Fruit fly (Drosophila melanogaster) Kc167 (cell line): Measurements from ENCODE around the gene Dhc62B.

Experiments
- Myc ChIP-seq: fragments of >200 bp; optimal IDR thresholded peaks from 2 replicates; lab custom pipeline; 2017; ENCODE audit warnings: missing external identifiers
- Sin3A ChIP-seq: fragments of >200 bp; optimal IDR thresholded peaks from 2 replicates; lab custom pipeline; 2018; ENCODE audit warnings: missing external identifiers
- h ChIP-seq: fragments of >200 bp; optimal IDR thresholded peaks from 3 replicates; lab custom pipeline; 2018; ENCODE audit warnings: missing external identifiers
- insv ChIP-seq: fragments of >200 bp; optimal IDR thresholded peaks from 3 replicates; lab custom pipeline; 2018; ENCODE audit warnings: missing external identifiers
- psq ChIP-seq: fragments of >200 bp; optimal IDR thresholded peaks from 2 replicates; lab custom pipeline; 2017; ENCODE audit warnings: missing external identifiers
- ttk ChIP-seq: sonication (Bioruptor generic); optimal IDR thresholded peaks from 2 replicates; lab custom pipeline; 2017; ENCODE audit warnings: missing external identifiers

Dhc62B gene

DNA sequence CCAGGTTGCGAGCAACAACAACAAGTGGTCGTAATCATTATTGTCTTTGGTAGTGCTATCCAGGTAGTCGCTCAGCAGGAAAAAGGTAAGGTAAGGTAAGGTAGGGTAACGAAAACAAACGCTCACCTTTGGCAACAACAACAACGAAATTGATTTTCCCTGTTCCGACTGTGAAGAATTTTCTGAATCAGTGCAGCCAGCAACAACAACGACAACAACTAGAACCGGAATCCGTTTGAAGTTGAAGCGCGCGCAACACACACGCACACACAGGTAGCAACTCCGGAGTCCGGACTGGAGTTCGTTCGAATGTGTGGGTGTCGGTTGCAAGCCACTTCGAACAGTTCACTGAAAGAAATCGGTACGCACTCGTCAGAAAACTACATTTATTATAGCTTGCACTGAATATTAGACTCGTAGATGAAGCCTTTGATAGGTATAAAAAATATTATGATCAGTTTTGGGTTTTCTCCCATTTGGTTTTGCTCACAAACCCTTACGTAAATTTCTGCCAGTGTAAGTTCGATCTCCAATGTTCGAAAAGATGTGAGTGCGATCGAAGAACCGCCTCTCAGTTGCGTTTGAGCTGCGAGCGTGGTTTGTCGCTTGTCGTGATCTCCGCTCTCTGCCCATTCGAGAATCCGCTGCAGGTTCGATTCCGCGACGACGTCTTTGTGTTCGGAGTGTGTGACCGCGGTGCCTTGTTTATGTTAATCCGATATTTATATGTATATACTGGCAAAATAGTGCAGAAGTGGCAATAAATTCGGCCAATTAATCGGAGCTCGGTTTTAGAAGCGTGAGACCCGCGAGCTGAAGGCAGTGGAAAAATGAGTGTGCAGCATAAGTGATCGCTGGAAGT, 25.0 kb downstream of the Dhc62B start, which contains the start of gene CG13921:
Gene CG13921 (plus strand): TSS at position 570 of the 862 bp plus-strand sequence.
- TF ChIP-seq h (lab: Kevin White, UChicago) (no peak), Sin3A (no peak), insv (no peak), Myc (lab: Kevin White, UChicago) (no peak), psq (no peak), ttk (no peak)

DNA sequence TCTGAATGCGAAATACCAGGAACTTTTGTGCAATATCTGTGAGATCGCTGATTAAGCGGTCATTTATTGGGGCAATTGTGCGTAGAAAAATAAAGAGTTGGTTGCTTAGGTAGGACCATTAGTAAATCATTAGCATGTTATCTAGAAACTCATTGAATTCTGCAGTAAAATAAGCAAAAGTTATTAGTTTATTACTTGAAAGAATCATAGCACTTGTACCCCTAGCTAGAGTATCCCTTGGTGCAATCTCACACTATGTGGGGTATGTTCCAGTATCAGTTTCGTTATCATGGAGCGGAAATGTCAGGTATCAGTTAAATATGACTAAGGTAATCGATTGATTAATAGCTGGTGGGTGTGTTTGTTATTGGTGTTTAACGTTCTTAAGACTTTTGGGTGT, 26.1 kb downstream of the Dhc62B start:
- no peak for TF ChIP-seq Sin3A
- TF ChIP-seq insv = no peak
- TF ChIP-seq ttk = no peak
- no peak for TF ChIP-seq psq
- TF ChIP-seq h (lab: Kevin White, UChicago) = no peak

DNA sequence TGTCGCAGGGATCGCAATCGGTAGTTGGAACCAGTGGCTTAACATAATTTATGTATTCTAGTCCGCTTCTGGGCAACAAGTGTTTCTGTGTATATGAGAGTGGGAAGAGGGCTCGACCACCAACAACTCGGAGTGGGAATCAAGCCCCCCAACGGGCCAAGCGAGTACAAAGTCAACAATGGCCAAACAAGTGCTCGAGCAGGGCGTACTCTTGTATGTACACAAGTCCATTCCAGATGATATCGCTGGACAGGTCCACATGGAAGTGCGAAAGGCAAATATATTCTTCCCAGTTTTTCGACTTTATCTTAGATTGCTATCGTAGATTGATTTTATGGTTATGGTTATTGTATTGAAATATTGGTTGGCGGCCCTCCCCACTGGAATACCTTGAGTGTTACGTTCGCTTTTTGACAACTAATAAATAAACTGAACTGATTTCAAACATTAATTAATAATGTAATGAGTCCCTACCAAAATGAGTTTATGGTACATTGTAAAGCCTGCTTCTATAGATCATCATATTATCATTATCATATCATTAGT, 28.9 kb downstream of the Dhc62B start:
- no peak for TF ChIP-seq ttk
- no peak for TF ChIP-seq insv
- no peak for TF ChIP-seq psq

DNA sequence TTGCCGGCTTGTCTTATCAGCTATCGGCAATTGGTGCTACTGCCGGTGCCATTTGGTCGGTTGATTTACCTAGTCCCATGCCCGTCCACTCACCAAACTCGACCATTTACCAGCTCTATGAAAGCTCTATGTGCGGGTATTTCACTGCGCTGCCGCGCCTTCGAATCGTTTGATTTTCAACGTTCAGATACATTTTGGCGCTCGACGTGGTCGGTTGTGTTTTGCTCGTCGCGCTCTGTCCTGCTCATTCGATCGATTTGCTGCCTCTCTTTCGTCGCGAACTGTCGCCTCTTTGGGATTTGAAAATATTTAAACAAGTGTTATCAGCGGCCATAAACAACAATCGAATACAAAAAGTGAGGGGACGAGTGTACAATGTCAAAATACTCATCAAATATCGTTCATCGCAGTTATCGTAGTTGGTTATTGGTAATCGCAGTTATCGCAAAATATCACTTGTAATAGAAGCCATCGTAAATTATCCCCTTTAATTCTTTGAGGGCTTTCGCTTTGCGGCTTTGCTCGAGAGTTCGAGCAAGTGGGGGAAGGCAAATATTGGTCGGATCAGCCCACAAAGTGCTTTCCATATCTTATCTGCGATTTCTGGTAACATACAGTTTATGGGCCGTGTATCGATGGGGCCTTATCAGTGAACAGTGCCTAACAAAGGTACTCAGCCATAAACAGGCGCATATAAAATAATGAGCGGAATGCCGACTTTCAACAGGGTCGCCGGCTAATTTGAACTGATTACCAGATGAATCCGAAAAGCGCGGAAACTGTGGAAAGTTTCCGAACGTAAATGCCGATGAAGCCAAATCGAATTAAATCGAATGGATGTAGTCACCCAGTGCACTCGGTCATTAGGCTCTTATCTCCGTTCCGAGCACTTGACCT, 29.7 kb downstream of the Dhc62B start:
- TF ChIP-seq Sin3A = no peak

DNA sequence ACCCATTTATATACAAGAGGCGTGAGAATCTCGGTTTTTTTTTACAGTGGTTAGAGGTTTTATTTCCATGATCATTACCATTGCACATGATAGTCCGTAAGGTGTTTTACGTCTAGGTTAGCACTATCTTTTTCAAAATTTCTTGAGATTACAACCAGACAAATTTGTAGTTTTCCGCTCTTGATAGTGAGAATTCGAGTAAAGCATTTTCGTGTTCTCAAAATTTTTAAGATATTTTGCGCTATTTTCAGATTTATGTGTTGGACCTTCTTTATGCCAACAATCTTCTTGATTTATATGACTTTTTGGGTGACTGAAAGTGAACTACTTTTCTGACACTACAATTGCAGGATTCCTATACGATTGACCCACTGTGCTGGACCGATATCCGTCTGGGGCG, 30.5 kb downstream of the Dhc62B start:
- no peak for TF ChIP-seq Sin3A
- TF ChIP-seq psq = no peak
- no peak for TF ChIP-seq h (lab: Kevin White, UChicago)
- no peak for TF ChIP-seq Myc (lab: Kevin White, UChicago)
- no peak for TF ChIP-seq ttk
- TF ChIP-seq insv = no peak

DNA sequence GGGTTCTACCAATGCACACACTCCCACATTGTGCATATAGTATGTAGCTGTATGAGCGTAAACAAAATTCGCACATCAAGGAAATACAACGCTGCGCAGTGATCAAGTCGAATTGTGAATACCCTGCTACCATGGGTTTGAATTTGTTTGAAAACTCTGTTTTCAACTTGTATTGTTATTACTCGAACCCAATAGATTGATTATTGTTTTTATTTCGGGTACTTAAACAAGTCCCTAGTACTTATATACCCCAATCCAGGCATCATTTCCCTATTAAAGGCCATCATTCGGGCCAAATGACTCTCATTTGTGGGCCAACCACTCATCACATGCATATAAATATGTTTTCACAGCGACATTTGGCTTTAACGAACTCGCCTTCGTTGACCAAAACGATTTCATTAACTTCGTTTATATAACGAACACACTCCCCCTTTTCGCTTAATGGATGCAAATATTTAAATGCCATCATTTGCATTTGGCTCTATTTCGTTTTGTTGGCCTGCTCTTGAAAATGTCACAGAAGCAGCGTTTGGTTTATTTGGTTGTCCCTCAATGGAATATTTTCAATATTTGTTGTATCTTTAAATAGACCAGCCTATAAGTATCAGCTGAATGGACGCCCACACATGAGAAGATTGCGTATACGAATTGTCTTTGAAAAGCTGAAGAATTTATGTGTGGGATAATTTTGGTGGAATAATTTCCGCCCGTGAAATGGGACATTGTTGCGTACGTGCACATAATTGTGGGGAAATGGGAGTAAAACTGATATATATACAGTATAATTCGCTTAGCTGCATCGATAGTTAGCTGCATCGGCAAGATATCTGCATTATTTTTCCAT, 31.2 kb downstream of the Dhc62B start:
- TF ChIP-seq insv (no peak), Myc (lab: Kevin White, UChicago) (no peak), psq (no peak)

DNA sequence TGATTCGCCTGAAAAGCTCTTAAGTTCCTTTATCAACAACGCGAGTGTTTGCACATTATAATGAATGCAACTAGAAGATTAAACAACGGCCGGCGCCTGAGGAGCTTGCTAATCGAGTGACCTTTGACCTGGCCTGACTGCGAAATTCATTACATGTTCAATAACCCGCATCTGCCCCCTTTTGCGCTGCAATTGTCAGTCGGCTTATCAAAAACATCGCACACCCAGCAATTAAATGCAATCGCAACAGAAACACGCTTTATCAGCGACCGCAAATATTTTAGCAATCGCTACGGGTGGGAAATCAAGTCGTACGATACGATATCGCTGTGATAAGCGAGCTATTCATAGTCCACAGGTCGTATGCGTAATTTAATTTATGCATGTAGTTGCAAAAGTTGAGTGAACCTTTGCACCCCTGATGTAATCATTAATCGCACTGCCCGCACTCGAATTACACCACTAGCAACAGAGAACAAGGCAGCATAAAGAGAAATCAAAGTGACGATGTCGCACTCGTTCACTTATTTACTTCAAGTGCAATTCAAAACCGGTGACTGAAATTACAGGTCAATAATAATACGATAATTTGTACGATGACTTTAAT, 31.9 kb downstream of the Dhc62B start:
- no peak for TF ChIP-seq psq
- TF ChIP-seq h (lab: Kevin White, UChicago) = no peak
- TF ChIP-seq insv = no peak
- no peak for TF ChIP-seq Sin3A
- TF ChIP-seq ttk = no peak
- no peak for TF ChIP-seq Myc (lab: Kevin White, UChicago)

DNA sequence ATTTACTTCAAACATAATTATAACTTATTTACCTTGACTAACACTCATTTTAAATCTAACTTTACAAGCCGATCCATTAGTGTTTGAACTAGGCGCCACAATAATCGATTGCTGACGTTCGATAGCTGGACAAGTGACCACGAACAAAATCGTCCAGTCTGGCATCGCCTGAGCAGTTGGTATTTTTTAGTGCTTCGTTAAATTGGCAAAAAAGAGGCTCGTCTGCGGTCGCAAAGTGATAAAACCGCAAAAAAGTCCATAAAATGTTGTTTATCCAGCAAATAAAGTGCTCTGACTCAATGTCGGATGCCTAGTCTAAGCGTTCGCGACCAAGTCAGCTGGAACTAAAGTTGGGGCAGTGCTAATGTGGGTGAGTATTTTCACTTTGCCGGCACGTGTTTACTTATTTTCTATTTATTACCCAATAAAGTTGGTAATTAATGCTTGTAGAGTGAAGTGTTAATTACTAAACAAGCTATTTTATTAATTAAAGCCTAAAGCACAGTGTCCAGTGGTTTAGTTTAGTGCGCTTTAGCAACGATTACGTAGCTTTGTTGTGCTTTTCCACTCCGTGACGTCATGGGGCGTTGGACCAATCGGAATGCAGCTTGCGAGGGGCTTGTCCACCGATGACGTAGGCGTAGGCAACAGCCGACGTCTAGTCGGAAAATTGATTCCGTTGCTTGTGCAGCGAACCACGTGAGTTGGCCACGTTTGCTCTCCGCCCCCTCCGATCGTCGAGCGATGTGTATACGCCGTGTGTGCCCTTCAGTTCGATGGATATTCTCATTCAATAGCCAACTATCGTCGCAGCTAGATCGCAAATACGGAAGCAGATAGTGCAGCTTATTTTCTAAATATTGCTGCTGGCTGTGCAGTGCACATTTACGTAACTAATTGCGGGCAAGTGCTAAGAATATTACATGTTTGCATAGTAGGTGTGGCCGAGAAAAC, 32.9 kb downstream of the Dhc62B start, which contains the start of gene Gk2:
Gene Gk2 (plus strand): TSS at position 33 of the 954 bp plus-strand sequence.
- TF ChIP-seq h (lab: Kevin White, UChicago) (no peak), ttk (no peak), Myc (lab: Kevin White, UChicago) (no peak), insv (no peak), Sin3A (no peak), psq (no peak)

DNA sequence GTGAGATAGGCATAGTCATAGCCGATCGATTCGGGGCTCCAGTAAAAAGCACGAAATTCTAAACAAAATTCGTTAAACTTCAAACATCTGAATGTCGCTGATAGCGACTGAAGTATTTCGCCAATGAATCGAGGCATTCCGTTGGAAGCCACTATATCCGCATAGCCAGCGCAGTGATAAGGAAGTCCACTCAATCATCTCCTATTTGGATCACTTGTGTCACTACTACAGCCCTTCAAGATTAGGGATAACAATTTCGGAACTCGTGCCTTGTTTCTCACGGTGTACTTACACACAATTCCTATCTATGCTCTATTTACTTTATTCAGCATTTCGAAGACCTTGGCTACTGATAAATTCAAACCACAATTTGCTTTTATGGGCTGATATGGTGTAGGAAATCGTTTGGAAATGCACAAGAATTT, 33.6 kb downstream of the Dhc62B start, which contains the start of gene PIG-Wb:
Gene PIG-Wb (minus strand): TSS at position 209 of the 425 bp plus-strand sequence.
- TF ChIP-seq h (lab: Kevin White, UChicago) = no peak
- TF ChIP-seq insv = no peak
- no peak for TF ChIP-seq Sin3A
- TF ChIP-seq Myc (lab: Kevin White, UChicago) = no peak
- no peak for TF ChIP-seq ttk

DNA sequence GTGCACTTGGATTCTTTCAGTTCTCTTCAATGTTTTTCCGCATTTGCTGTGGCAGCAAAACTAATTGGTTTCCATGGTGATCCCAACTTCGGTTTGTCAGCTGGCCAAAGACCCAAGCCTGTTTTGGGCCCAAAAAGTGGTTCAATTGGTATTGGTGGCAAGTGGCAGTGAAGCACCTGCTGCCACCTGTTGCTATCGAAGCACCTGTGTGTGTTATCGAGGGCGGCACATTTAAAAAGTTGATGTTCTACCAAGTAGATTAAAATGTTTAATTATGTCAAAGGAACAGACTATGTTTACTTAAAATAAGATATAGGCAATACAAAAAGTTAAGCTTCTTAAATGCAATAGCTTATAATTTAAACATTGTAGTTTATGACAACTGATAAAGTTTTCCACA, 36.0 kb downstream of the Dhc62B start, which contains the start of gene Oseg4:
Gene Oseg4 (minus strand): TSS at position 165 of the 400 bp plus-strand sequence.
- TF ChIP-seq ttk (no peak), h (lab: Kevin White, UChicago) (no peak), Sin3A (no peak), Myc (lab: Kevin White, UChicago) (no peak), insv (no peak), psq (no peak)

DNA sequence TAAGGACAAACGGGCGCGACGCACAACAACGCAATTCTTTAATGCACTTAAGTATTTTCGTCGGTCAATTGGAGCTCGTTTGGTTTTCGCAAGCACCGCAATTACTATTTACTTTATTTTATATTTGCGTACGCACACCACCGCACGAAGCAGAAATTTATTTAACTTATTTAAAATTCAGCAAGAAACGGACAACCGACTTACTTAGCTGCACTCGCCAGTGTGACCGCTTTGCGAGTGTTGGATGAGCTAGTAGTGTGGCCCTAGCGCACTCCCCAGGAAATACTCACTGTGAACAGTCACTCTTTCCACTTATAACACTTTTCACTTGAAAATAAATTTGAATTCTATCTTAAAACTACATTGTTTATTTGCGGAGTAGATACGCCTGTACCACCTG, 40.7 kb downstream of the Dhc62B start, which contains the start of gene drpr:
Gene drpr (minus strand): TSS at position 235 of the 400 bp plus-strand sequence.
- no peak for TF ChIP-seq h (lab: Kevin White, UChicago)
- TF ChIP-seq insv = no peak
- TF ChIP-seq psq = no peak
- no peak for TF ChIP-seq Myc (lab: Kevin White, UChicago)
- no peak for TF ChIP-seq ttk
- TF ChIP-seq Sin3A = no peak
